Worm (Caenorhabditis elegans) whole organism, L1 larva: Measurements from ENCODE around the gene col-124.

Experiments
- C16A3.4 ChIP-seq: fragments of 150-350 bp; optimal IDR thresholded peaks from 2 replicates; lab custom pipeline; 2014; ENCODE audit warnings: missing biosample characterization, missing genetic modification characterization
- C34B4.2 ChIP-seq: sonication (generic microtip); optimal IDR thresholded peaks from 2 replicates; lab custom pipeline; 2017; ENCODE audit warnings: mild to moderate bottlenecking, missing genetic modification characterization, missing compliant biosample characterization
- Y116A8C.19 ChIP-seq: sonication (generic microtip); optimal IDR thresholded peaks from 2 replicates; lab custom pipeline; 2016; ENCODE audit warnings: missing compliant biosample characterization, missing genetic modification characterization, borderline replicate concordance
- aha-1 ChIP-seq: fragments of 150-350 bp; optimal IDR thresholded peaks from 2 replicates; lab custom pipeline; 2014; ENCODE audit warnings: missing biosample characterization, missing genetic modification characterization
- alr-1 ChIP-seq: fragments of 200-800 bp; sonication (Bioruptor generic); optimal IDR thresholded peaks from 2 replicates; lab custom pipeline; 2018; ENCODE audit warnings: borderline replicate concordance, mild to moderate bottlenecking, missing genetic modification characterization, missing compliant biosample characterization
- aly-2 ChIP-seq: fragments of 150-350 bp; optimal IDR thresholded peaks from 2 replicates; lab custom pipeline; 2014; ENCODE audit warnings: missing biosample characterization, missing genetic modification characterization
- ceh-82 ChIP-seq, 3 experiments: fragments of 150-350 bp in 1 of 3; sonication (generic microtip) in 2 of 3; optimal IDR thresholded peaks; 2 replicates each; lab custom pipeline; 2014 to 2017; ENCODE audit warnings: missing biosample characterization in 3 of 3, missing genetic modification characterization in 3 of 3
- ceh-88 ChIP-seq: fragments of 200-800 bp; sonication (Bioruptor generic); IDR thresholded peaks from 2 replicates; pipeline ENCODE4 v1.3.6; 2022; ENCODE audit warnings: missing genetic modification characterization, missing compliant biosample characterization
- ceh-90 ChIP-seq: sonication (generic microtip); optimal IDR thresholded peaks from 2 replicates; lab custom pipeline; 2016; ENCODE audit warnings: missing genetic modification characterization, missing compliant biosample characterization
- ces-1 ChIP-seq: fragments of 150-350 bp; optimal IDR thresholded peaks from 2 replicates; lab custom pipeline; 2014; ENCODE audit warnings: missing biosample characterization, missing genetic modification reagents, missing genetic modification characterization
- dpl-1 ChIP-seq, 3 experiments: fragments of 150-350 bp in 2 of 3; sonication (generic microtip) in 1 of 3; optimal IDR thresholded peaks; 2 replicates each; lab custom pipeline; 2014 to 2017; ENCODE audit warnings: missing biosample characterization in 3 of 3, missing genetic modification characterization in 3 of 3, missing genetic modification reagents in 3 of 3
- dsc-1 ChIP-seq: sonication (generic microtip); optimal IDR thresholded peaks from 2 replicates; lab custom pipeline; 2016; ENCODE audit warnings: mild to moderate bottlenecking, missing genetic modification characterization, missing compliant biosample characterization
- efl-3 ChIP-seq: fragments of 200-800 bp; sonication (Bioruptor generic); optimal IDR thresholded peaks from 2 replicates; lab custom pipeline; 2018; ENCODE audit warnings: mild to moderate bottlenecking, missing genetic modification characterization, missing compliant biosample characterization
- egl-13 ChIP-seq: sonication (generic microtip); optimal IDR thresholded peaks from 2 replicates; lab custom pipeline; 2016; ENCODE audit warnings: missing genotype, missing genetic modification reagents, missing genetic modification characterization, missing compliant biosample characterization
- elt-3 ChIP-seq, 6 experiments: fragments of 150-350 bp in 1 of 6; sonication (generic microtip); optimal IDR thresholded peaks; 2 replicates each; lab custom pipeline; 2017 to 2018; ENCODE audit warnings: missing biosample characterization in 6 of 6, missing genetic modification characterization in 6 of 6, inconsistent platforms in 1 of 6
- ets-5 ChIP-seq: fragments of 200-800 bp; sonication (Bioruptor generic); IDR thresholded peaks from 2 replicates; pipeline ENCODE4 v1.3.6; 2022; ENCODE audit warnings: missing genetic modification characterization, missing compliant biosample characterization
- fkh-10 ChIP-seq: sonication (generic microtip); optimal IDR thresholded peaks from 2 replicates; lab custom pipeline; 2017; ENCODE audit warnings: missing biosample characterization, missing genetic modification reagents, missing genetic modification characterization
- fkh-8 ChIP-seq: sonication (generic microtip); optimal IDR thresholded peaks from 2 replicates; lab custom pipeline; 2016; ENCODE audit warnings: mild to moderate bottlenecking, missing genetic modification characterization, missing compliant biosample characterization
- hlh-4 ChIP-seq: sonication (generic microtip); optimal IDR thresholded peaks from 2 replicates; lab custom pipeline; 2016; ENCODE audit warnings: mild to moderate bottlenecking, missing genetic modification characterization, missing compliant biosample characterization
- irx-1 ChIP-seq: sonication (generic microtip); optimal IDR thresholded peaks from 2 replicates; lab custom pipeline; 2016; ENCODE audit warnings: missing genetic modification characterization, missing compliant biosample characterization
- lin-13 ChIP-seq: fragments of 150-350 bp; optimal IDR thresholded peaks from 2 replicates; lab custom pipeline; 2014; ENCODE audit warnings: missing biosample characterization, missing genetic modification reagents, missing genetic modification characterization
- lin-14 ChIP-seq: fragments of 200-800 bp; sonication (Bioruptor generic); optimal IDR thresholded peaks from 2 replicates; lab custom pipeline; 2018; ENCODE audit warnings: mild to moderate bottlenecking, missing genetic modification characterization, moderate library complexity, missing compliant biosample characterization
- lin-15B ChIP-seq: fragments of 150-350 bp; sonication (generic microtip); optimal IDR thresholded peaks from 3 replicates; lab custom pipeline; 2014; ENCODE audit warnings: missing biosample characterization, missing genetic modification characterization
- lin-35 ChIP-seq, 2 experiments: fragments of 150-350 bp; optimal IDR thresholded peaks; 2 replicates each; lab custom pipeline; 2014; ENCODE audit warnings: missing biosample characterization in 2 of 2, missing genetic modification characterization in 2 of 2, missing genetic modification reagents in 2 of 2
- lin-39 ChIP-seq: fragments of 150-350 bp; optimal IDR thresholded peaks from 2 replicates; lab custom pipeline; 2014; ENCODE audit warnings: missing biosample characterization, missing genetic modification reagents, missing genetic modification characterization
- lir-3 ChIP-seq: sonication (generic microtip); optimal IDR thresholded peaks from 2 replicates; lab custom pipeline; 2016; ENCODE audit warnings: mild to moderate bottlenecking, missing genetic modification characterization, moderate library complexity, missing compliant biosample characterization; ENCODE audit not compliant: poor library complexity
- lsy-2 ChIP-seq, 2 experiments: fragments of 150-350 bp; optimal IDR thresholded peaks; 2 replicates each; lab custom pipeline; 2014; ENCODE audit warnings: missing biosample characterization in 2 of 2, missing genetic modification characterization in 2 of 2
- mab-9 ChIP-seq: fragments of 200-800 bp; sonication (Bioruptor generic); IDR thresholded peaks from 2 replicates; pipeline ENCODE4 v1.3.6; 2022; ENCODE audit warnings: missing genetic modification reagents, missing genetic modification characterization, missing compliant biosample characterization
- mdl-1 ChIP-seq, 2 experiments: fragments of 150-350 bp; optimal IDR thresholded peaks; 2 replicates each; lab custom pipeline; 2014 to 2017; ENCODE audit warnings: missing biosample characterization in 2 of 2, missing genetic modification characterization in 2 of 2, inconsistent platforms in 1 of 2
- mef-2 ChIP-seq: fragments of 150-350 bp; optimal IDR thresholded peaks from 2 replicates; lab custom pipeline; 2014; ENCODE audit warnings: missing biosample characterization, missing genetic modification characterization
- mep-1 ChIP-seq: fragments of 150-350 bp; optimal IDR thresholded peaks from 2 replicates; lab custom pipeline; 2014; ENCODE audit warnings: missing biosample characterization, missing genetic modification characterization
- nhr-12 ChIP-seq: sonication (generic microtip); optimal IDR thresholded peaks from 2 replicates; lab custom pipeline; 2017; ENCODE audit warnings: missing biosample characterization, missing genetic modification characterization
- nhr-19 ChIP-seq: fragments of 200-800 bp; sonication (Bioruptor generic); conservative IDR thresholded peaks from 2 replicates; pipeline ENCODE4 v1.3.6; 2022; ENCODE audit warnings: missing genetic modification characterization, missing compliant biosample characterization
- nhr-20 ChIP-seq: sonication (generic microtip); optimal IDR thresholded peaks from 2 replicates; lab custom pipeline; 2016; ENCODE audit warnings: mild to moderate bottlenecking, missing genetic modification characterization, missing compliant biosample characterization
- nhr-237 ChIP-seq: fragments of 150-350 bp; optimal IDR thresholded peaks from 2 replicates; lab custom pipeline; 2014; ENCODE audit warnings: missing biosample characterization, missing genetic modification characterization
- nhr-28 ChIP-seq: fragments of 150-350 bp; optimal IDR thresholded peaks from 2 replicates; lab custom pipeline; 2014; ENCODE audit warnings: missing biosample characterization, missing genetic modification characterization
- nhr-47 ChIP-seq: sonication (generic microtip); optimal IDR thresholded peaks from 2 replicates; lab custom pipeline; 2016; ENCODE audit warnings: mild to moderate bottlenecking, missing genetic modification characterization, moderate library complexity, missing compliant biosample characterization
- nhr-77 ChIP-seq: fragments of 150-350 bp; optimal IDR thresholded peaks from 2 replicates; lab custom pipeline; 2014; ENCODE audit warnings: missing biosample characterization, missing genetic modification characterization
- nhr-84 ChIP-seq: sonication (generic microtip); optimal IDR thresholded peaks from 2 replicates; lab custom pipeline; 2017; ENCODE audit warnings: missing biosample characterization, missing genetic modification characterization
- pqm-1 ChIP-seq: sonication (generic microtip); optimal IDR thresholded peaks from 3 replicates; lab custom pipeline; 2017; ENCODE audit warnings: missing biosample characterization, missing genetic modification characterization
- rnt-1 ChIP-seq: sonication (generic microtip); optimal IDR thresholded peaks from 2 replicates; lab custom pipeline; 2016; ENCODE audit warnings: mild to moderate bottlenecking, missing genetic modification characterization, moderate library complexity, missing compliant biosample characterization
- skn-1 ChIP-seq: fragments of 150-350 bp; optimal IDR thresholded peaks from 2 replicates; lab custom pipeline; 2014; ENCODE audit warnings: missing biosample characterization, missing genetic modification characterization
- sox-4 ChIP-seq: sonication (generic microtip); optimal IDR thresholded peaks from 2 replicates; lab custom pipeline; 2016; ENCODE audit warnings: missing genetic modification characterization, missing compliant biosample characterization
- sptf-1 ChIP-seq: fragments of 150-350 bp; optimal IDR thresholded peaks from 2 replicates; lab custom pipeline; 2014; ENCODE audit warnings: missing biosample characterization, missing genetic modification characterization
- unc-130 ChIP-seq: fragments of 150-350 bp; optimal IDR thresholded peaks from 2 replicates; lab custom pipeline; 2017; ENCODE audit warnings: missing biosample characterization, missing genetic modification characterization, inconsistent platforms
- unc-30 ChIP-seq: sonication (generic microtip); optimal IDR thresholded peaks from 2 replicates; lab custom pipeline; 2017; ENCODE audit warnings: missing biosample characterization, missing genetic modification characterization
- unc-86 ChIP-seq: sonication (generic microtip); optimal IDR thresholded peaks from 2 replicates; lab custom pipeline; 2016; ENCODE audit warnings: missing genetic modification characterization, missing compliant biosample characterization
- vab-15 ChIP-seq: sonication (generic microtip); optimal IDR thresholded peaks from 2 replicates; lab custom pipeline; 2017; ENCODE audit warnings: missing genotype, mild to moderate bottlenecking, missing genetic modification characterization, missing compliant biosample characterization
- ztf-4 ChIP-seq: fragments of 150-350 bp; optimal IDR thresholded peaks from 2 replicates; lab custom pipeline; 2014; ENCODE audit warnings: missing biosample characterization, missing genetic modification characterization

Gene col-124

ce11 chrIV:10174932-10175732 is 41.1 kb upstream of the col-124 start (continued):
- TF ChIP-seq lin-35 (GFP tag; optimal IDR thresholded peaks at IDR 0.05; lab: Kevin White, UChicago), result no peak
- TF ChIP-seq ztf-4 (tag; lab: Kevin White, UChicago), result no peak

DNA sequence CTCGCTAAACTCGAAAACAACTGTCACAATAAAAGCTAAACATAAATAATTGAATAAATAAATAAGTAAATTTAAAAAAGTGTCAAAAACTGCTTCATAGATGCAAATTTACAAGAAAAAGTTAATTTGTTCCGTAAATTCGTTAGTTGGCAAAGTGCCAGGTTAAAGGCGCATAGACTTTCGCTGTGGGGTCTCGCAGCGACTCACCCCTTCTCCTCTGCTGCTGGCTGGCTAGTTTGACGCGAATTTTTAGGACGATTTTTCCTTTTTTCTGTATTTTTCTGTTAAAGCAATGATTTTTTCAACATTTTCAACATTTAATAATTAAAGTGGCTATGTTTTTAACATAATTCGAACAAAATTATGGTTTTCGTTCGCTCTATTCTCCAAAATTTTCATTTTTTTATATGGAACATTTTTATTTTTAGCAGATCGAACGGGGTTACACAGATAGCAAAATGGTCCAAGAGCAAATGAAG is 40.0 kb upstream of the col-124 start, which contains the start of gene rack-1:
rack-1 (plus strand) TSS at position 429 of the 479 bp plus-strand sequence.
- TF ChIP-seq rnt-1 (tag; lab: Kevin White, UChicago), result peak; percentile 46
- peak; percentile 58 for TF ChIP-seq unc-130
- TF ChIP-seq mdl-1 (tag; optimal IDR thresholded peaks at IDR 0.05; lab: Kevin White, UChicago), result peak in 1 of 2 experiments; percentile 38
- TF ChIP-seq fkh-8 (tag; lab: Kevin White, UChicago), result peak; percentile 58
- TF ChIP-seq C34B4.2 (tag; lab: Kevin White, UChicago), result no peak
- TF ChIP-seq mab-9 (GFP tag; lab: Robert Waterston, UW), result no peak
- no peak for TF ChIP-seq ztf-4 (tag; lab: Kevin White, UChicago)
- no peak for TF ChIP-seq nhr-12 (tag; lab: Kevin White, UChicago)
- no peak for TF ChIP-seq hlh-4 (tag; lab: Kevin White, UChicago)
- peak; percentile 48 to 71 (median 52) for TF ChIP-seq dpl-1 (GFP tag; optimal IDR thresholded peaks at IDR 0.05; lab: Kevin White, UChicago)
- TF ChIP-seq nhr-28 (tag; lab: Kevin White, UChicago), result no peak
- no peak for TF ChIP-seq sptf-1 (tag; lab: Kevin White, UChicago)
- no peak for TF ChIP-seq aha-1 (tag; lab: Kevin White, UChicago)
- peak; percentile 21 for TF ChIP-seq nhr-77
- TF ChIP-seq nhr-20, result peak; percentile 65
- no peak for TF ChIP-seq unc-86 (tag; lab: Kevin White, UChicago)
- no peak for TF ChIP-seq ces-1 (GFP tag; lab: Kevin White, UChicago)
- TF ChIP-seq ceh-82 (tag; optimal IDR thresholded peaks at IDR 0.05; lab: Kevin White, UChicago), result peak in 2 of 3 experiments; percentile 32 to 75
- peak; percentile 59 for TF ChIP-seq nhr-47 (tag; lab: Kevin White, UChicago)
- TF ChIP-seq lin-14 (GFP tag; lab: Kevin White, UChicago), result peak; percentile 71
- no peak for TF ChIP-seq lin-13
- TF ChIP-seq nhr-19 (GFP tag; lab: Robert Waterston, UW), result peak; percentile 29; the same call in 1 of the 2 replicates
- TF ChIP-seq skn-1 (tag; lab: Kevin White, UChicago), result peak; percentile 26
- no peak for TF ChIP-seq lir-3
- TF ChIP-seq unc-30, result no peak
- peak; percentile 31 for TF ChIP-seq lin-15B
- no peak for TF ChIP-seq pqm-1 (tag; lab: Kevin White, UChicago)
- peak; percentile 60 for TF ChIP-seq C16A3.4 (tag; lab: Kevin White, UChicago)
- no peak for TF ChIP-seq egl-13 (tag; lab: Kevin White, UChicago)
- TF ChIP-seq irx-1 (tag; lab: Kevin White, UChicago), result peak; percentile 17
- TF ChIP-seq mef-2 (tag; lab: Kevin White, UChicago), result no peak
- no peak for TF ChIP-seq efl-3 (GFP tag; lab: Kevin White, UChicago)
- TF ChIP-seq lsy-2 (tag; optimal IDR thresholded peaks at IDR 0.05; lab: Kevin White, UChicago), result peak; percentile 67 to 84
- TF ChIP-seq lin-35 (GFP tag; optimal IDR thresholded peaks at IDR 0.05; lab: Kevin White, UChicago), result peak; percentile 66 to 70
- TF ChIP-seq ceh-88, result no peak
- peak; percentile 64 for TF ChIP-seq mep-1
- no peak for TF ChIP-seq nhr-84 (tag; lab: Kevin White, UChicago)
- TF ChIP-seq dsc-1 (tag; lab: Kevin White, UChicago), result peak; percentile 35
- TF ChIP-seq Y116A8C.19 (tag; lab: Kevin White, UChicago), result no peak
- no peak for TF ChIP-seq nhr-237 (tag; lab: Kevin White, UChicago)
- TF ChIP-seq aly-2 (tag; lab: Kevin White, UChicago), result no peak
- no peak for TF ChIP-seq vab-15 (tag; lab: Kevin White, UChicago)
- TF ChIP-seq lin-39 (tag; lab: Kevin White, UChicago), result no peak
- no peak for TF ChIP-seq alr-1
- no peak for TF ChIP-seq sox-4 (tag; lab: Kevin White, UChicago)
- no peak for TF ChIP-seq ceh-90
- no peak for TF ChIP-seq fkh-10 (GFP tag; lab: Kevin White, UChicago)
- TF ChIP-seq ets-5, result no peak
- peak in 1 of 6 experiments; percentile 51 for TF ChIP-seq elt-3 (tag; optimal IDR thresholded peaks at IDR 0.05; lab: Kevin White, UChicago)
